Fruit fly (Drosophila melanogaster) whole organism, embryonic: ENCODE results near the gene pigs.

Source experiments
- Aef1 ChIP-seq: fragments of 200-800 bp; sonication (Bioruptor generic); IDR thresholded peaks from 3 replicates; pipeline ENCODE4 v1.3.6; 2022; ENCODE audit warnings: missing biosample characterization, missing genetic modification characterization
- CG10274 ChIP-seq: fragments of 200-800 bp; sonication (Bioruptor generic); optimal IDR thresholded peaks from 3 replicates; lab custom pipeline; 2017; ENCODE audit warnings: missing biosample characterization, mild to moderate bottlenecking, missing genetic modification characterization
- CG11085 ChIP-seq: fragments of 200-800 bp; sonication (Bioruptor generic); IDR thresholded peaks from 2 replicates; pipeline ENCODE4 v1.3.6; 2022; ENCODE audit warnings: missing biosample characterization, missing genetic modification characterization
- CG14860 ChIP-seq: fragments of 200-800 bp; sonication (Bioruptor generic); IDR thresholded peaks from 3 replicates; pipeline ENCODE4 v1.3.6; 2022; ENCODE audit warnings: missing biosample characterization, missing genetic modification characterization; ENCODE audit not compliant: partially characterized antibody
- CG17359 ChIP-seq: fragments of 200-800 bp; sonication (Bioruptor generic); optimal IDR thresholded peaks from 3 replicates; lab custom pipeline; 2018; ENCODE audit warnings: missing biosample characterization, mild to moderate bottlenecking, missing genetic modification characterization, moderate library complexity
- CG17802 ChIP-seq: fragments of 200-800 bp; sonication (Bioruptor generic); optimal IDR thresholded peaks from 2 replicates; lab custom pipeline; 2018; ENCODE audit warnings: missing biosample characterization, mild to moderate bottlenecking, missing genetic modification characterization, moderate library complexity
- CG2199 ChIP-seq: fragments of 200-800 bp; sonication (Bioruptor generic); IDR thresholded peaks from 3 replicates; pipeline ENCODE4 v1.3.6; 2022; ENCODE audit warnings: missing biosample characterization, missing genetic modification characterization
- CG30403 ChIP-seq: fragments of 200-800 bp; sonication (Bioruptor generic); optimal IDR thresholded peaks from 3 replicates; lab custom pipeline; 2016; ENCODE audit warnings: missing biosample characterization, missing genetic modification characterization
- CG33213 ChIP-seq: fragments of 200-800 bp; sonication (Bioruptor generic); optimal IDR thresholded peaks from 3 replicates; lab custom pipeline; 2016; ENCODE audit warnings: missing biosample characterization, missing genetic modification characterization
- CG34376 ChIP-seq: fragments of 200-800 bp; sonication (Bioruptor generic); optimal IDR thresholded peaks from 2 replicates; lab custom pipeline; 2018; ENCODE audit warnings: missing biosample characterization, mild to moderate bottlenecking, missing genetic modification characterization
- CG5180 ChIP-seq: fragments of 200-800 bp; sonication (Bioruptor generic); optimal IDR thresholded peaks from 3 replicates; lab custom pipeline; 2017; ENCODE audit warnings: missing biosample characterization, missing genetic modification characterization, mild to moderate bottlenecking, moderate library complexity, missing genetic modification reagents
- CG6254 ChIP-seq: fragments of 200-800 bp; sonication (Bioruptor generic); optimal IDR thresholded peaks from 3 replicates; lab custom pipeline; 2017; ENCODE audit warnings: mild to moderate bottlenecking, missing biosample characterization, missing genetic modification reagents, missing genetic modification characterization
- CG6791 ChIP-seq: fragments of 200-800 bp; sonication (Bioruptor generic); IDR thresholded peaks from 3 replicates; pipeline ENCODE4 v1.3.6; 2022; ENCODE audit warnings: missing biosample characterization, missing genetic modification characterization; ENCODE audit not compliant: partially characterized antibody
- CG7839 ChIP-seq: fragments of 200-800 bp; sonication (Bioruptor generic); optimal IDR thresholded peaks from 3 replicates; lab custom pipeline; 2018; ENCODE audit warnings: missing biosample characterization, mild to moderate bottlenecking, missing genetic modification characterization, moderate library complexity
- CG9215 ChIP-seq: fragments of 200-800 bp; sonication (Bioruptor generic); IDR thresholded peaks from 2 replicates; pipeline ENCODE4 v1.3.6; 2022; ENCODE audit warnings: missing biosample characterization, missing genetic modification characterization
- CG9437 ChIP-seq: fragments of 200-800 bp; sonication (Bioruptor generic); optimal IDR thresholded peaks from 2 replicates; lab custom pipeline; 2018; ENCODE audit warnings: missing biosample characterization, mild to moderate bottlenecking, missing genetic modification characterization
- HLH3B ChIP-seq: fragments of 200-800 bp; sonication (Bioruptor generic); IDR thresholded peaks from 2 replicates; pipeline ENCODE4 v1.3.6; 2022; ENCODE audit warnings: missing biosample characterization, missing genetic modification characterization
- Hsf ChIP-seq: fragments of 200-800 bp; sonication (Bioruptor generic); optimal IDR thresholded peaks from 3 replicates; lab custom pipeline; 2016; ENCODE audit warnings: missing biosample characterization, missing genetic modification characterization
- Lpt ChIP-seq: fragments of >200 bp; optimal IDR thresholded peaks from 2 replicates; lab custom pipeline; 2018; ENCODE audit warnings: missing biosample characterization, missing genetic modification characterization
- PHDP ChIP-seq: fragments of 200-800 bp; sonication (Bioruptor generic); optimal IDR thresholded peaks from 3 replicates; lab custom pipeline; 2018; ENCODE audit warnings: missing biosample characterization, mild to moderate bottlenecking, missing genetic modification characterization, moderate library complexity
- Ravus ChIP-seq: fragments of 200-800 bp; sonication (Bioruptor generic); IDR thresholded peaks from 2 replicates; pipeline ENCODE4 v1.3.6; 2022; ENCODE audit warnings: missing biosample characterization, missing genetic modification characterization
- Rx ChIP-seq: fragments of 200-800 bp; sonication (Bioruptor generic); IDR thresholded peaks from 2 replicates; pipeline ENCODE4 v1.3.6; 2022; ENCODE audit warnings: missing biosample characterization, missing genetic modification characterization
- Six4 ChIP-seq: fragments of 200-800 bp; sonication (Bioruptor generic); optimal IDR thresholded peaks from 2 replicates; lab custom pipeline; 2016; ENCODE audit warnings: missing biosample characterization, missing genetic modification characterization
- Ssrp ChIP-seq: fragments of 200-800 bp; sonication (Bioruptor generic); optimal IDR thresholded peaks from 2 replicates; lab custom pipeline; 2018; ENCODE audit warnings: missing biosample characterization, mild to moderate bottlenecking, missing genetic modification characterization, moderate library complexity
- Usf ChIP-seq: fragments of 200-800 bp; sonication (Bioruptor generic); optimal IDR thresholded peaks from 2 replicates; lab custom pipeline; 2017; ENCODE audit warnings: missing genotype, missing biosample characterization, missing genetic modification characterization
- YL-1 ChIP-seq: fragments of 200-800 bp; sonication (Bioruptor generic); optimal IDR thresholded peaks from 3 replicates; lab custom pipeline; 2017; ENCODE audit warnings: missing biosample characterization, mild to moderate bottlenecking, missing genetic modification characterization
- ab ChIP-seq: fragments of 200-800 bp; sonication (Bioruptor generic); optimal IDR thresholded peaks from 2 replicates; lab custom pipeline; 2016; ENCODE audit warnings: missing biosample characterization, missing genetic modification characterization
- aop ChIP-seq: fragments of 200-800 bp; sonication (Bioruptor generic); IDR thresholded peaks from 2 replicates; pipeline ENCODE4 v1.3.6; 2022; ENCODE audit warnings: missing biosample characterization, missing genetic modification characterization
- ci ChIP-seq: fragments of 200-800 bp; sonication (Bioruptor generic); IDR thresholded peaks from 3 replicates; pipeline ENCODE4 v1.3.6; 2022; ENCODE audit warnings: missing biosample characterization, missing genetic modification characterization
- dati ChIP-seq: fragments of 200-800 bp; sonication (Bioruptor generic); IDR thresholded peaks from 2 replicates; pipeline ENCODE4 v1.3.6; 2022; ENCODE audit warnings: missing biosample characterization, missing genetic modification characterization
- emc ChIP-seq: fragments of 200-800 bp; sonication (Bioruptor generic); optimal IDR thresholded peaks from 2 replicates; lab custom pipeline; 2016; ENCODE audit warnings: missing biosample characterization, missing genetic modification characterization
- eve ChIP-seq, 2 experiments: fragments of >200 bp; optimal IDR thresholded peaks; 2 replicates each; lab custom pipeline; 2017; ENCODE audit warnings: missing biosample characterization in 2 of 2, missing genetic modification characterization in 2 of 2
- ftz-f1 ChIP-seq: fragments of 200-800 bp; sonication (Bioruptor generic); optimal IDR thresholded peaks from 2 replicates; lab custom pipeline; 2016; ENCODE audit warnings: missing biosample characterization, missing genetic modification characterization
- fu2 ChIP-seq: fragments of 200-800 bp; sonication (Bioruptor generic); optimal IDR thresholded peaks from 2 replicates; lab custom pipeline; 2016; ENCODE audit warnings: missing biosample characterization, missing genetic modification characterization
- gem ChIP-seq: fragments of 200-800 bp; sonication (Bioruptor generic); optimal IDR thresholded peaks from 2 replicates; lab custom pipeline; 2019; ENCODE audit warnings: missing biosample characterization, mild to moderate bottlenecking, missing genetic modification characterization, moderate library complexity
- grau ChIP-seq: fragments of 200-800 bp; optimal IDR thresholded peaks from 3 replicates; lab custom pipeline; 2019; ENCODE audit warnings: missing biosample characterization, mild to moderate bottlenecking, missing genetic modification characterization, moderate library complexity
- gt ChIP-seq: fragments of 200-800 bp; sonication (Bioruptor generic); IDR thresholded peaks from 2 replicates; pipeline ENCODE4 v1.3.6; 2022; ENCODE audit warnings: missing biosample characterization, missing genetic modification characterization
- her ChIP-seq: fragments of 200-800 bp; sonication (Bioruptor generic); optimal IDR thresholded peaks from 2 replicates; lab custom pipeline; 2016; ENCODE audit warnings: missing biosample characterization, missing genetic modification characterization
- kah ChIP-seq: fragments of 200-800 bp; sonication (Bioruptor generic); optimal IDR thresholded peaks from 2 replicates; lab custom pipeline; 2018; ENCODE audit warnings: missing biosample characterization, mild to moderate bottlenecking, missing genetic modification characterization
- klu ChIP-seq: fragments of 200-800 bp; sonication (Bioruptor generic); IDR thresholded peaks from 2 replicates; pipeline ENCODE4 v1.3.6; 2022; ENCODE audit warnings: missing biosample characterization, missing genetic modification characterization
- mam ChIP-seq: fragments of 200-800 bp; sonication (Bioruptor generic); optimal IDR thresholded peaks from 3 replicates; lab custom pipeline; 2016; ENCODE audit warnings: missing biosample characterization, missing genetic modification characterization
- nerfin-2 ChIP-seq: fragments of 200-800 bp; sonication (Bioruptor generic); IDR thresholded peaks from 2 replicates; pipeline ENCODE4 v1.3.6; 2022; ENCODE audit warnings: missing biosample characterization, missing genetic modification characterization; ENCODE audit not compliant: partially characterized antibody
- p53 ChIP-seq: fragments of 200-800 bp; sonication (Bioruptor generic); optimal IDR thresholded peaks from 2 replicates; lab custom pipeline; 2016; ENCODE audit warnings: missing biosample characterization, missing genetic modification characterization
- prd ChIP-seq, 3 experiments: fragments of >200 bp in 2 of 3; fragments of 200-800 bp in 1 of 3; sonication (Bioruptor generic) in 1 of 3; optimal IDR thresholded peaks in 2 of 3; IDR thresholded peaks in 1 of 3; 2 replicates in 2 of 3; 3 replicates in 1 of 3; pipeline versions ENCODE4 v1.3.6 to Lab custom; 2017 to 2022; ENCODE audit warnings: missing biosample characterization in 1 of 3, missing genetic modification characterization in 1 of 3
- psq ChIP-seq: fragments of 200-800 bp; sonication (Bioruptor generic); optimal IDR thresholded peaks from 2 replicates; lab custom pipeline; 2017; ENCODE audit warnings: missing biosample characterization, missing genetic modification characterization
- rib ChIP-seq: fragments of 200-800 bp; sonication (Bioruptor generic); IDR thresholded peaks from 2 replicates; pipeline ENCODE4 v1.3.6; 2022; ENCODE audit warnings: missing biosample characterization, missing genetic modification characterization
- schlank ChIP-seq: fragments of 200-800 bp; sonication (Bioruptor generic); optimal IDR thresholded peaks from 2 replicates; lab custom pipeline; 2018; ENCODE audit warnings: missing biosample characterization, mild to moderate bottlenecking, missing genetic modification characterization
- scrt ChIP-seq: fragments of 200-800 bp; sonication (Bioruptor generic); optimal IDR thresholded peaks from 2 replicates; lab custom pipeline; 2018; ENCODE audit warnings: missing biosample characterization, mild to moderate bottlenecking, missing genetic modification characterization, moderate library complexity
- sens ChIP-seq: fragments of 200-800 bp; sonication (Bioruptor generic); peaks from one replicate; lab custom pipeline; 2016; ENCODE audit warnings: missing biosample characterization, missing genetic modification characterization
- z ChIP-seq: fragments of 200-800 bp; sonication (Bioruptor generic); IDR thresholded peaks from 3 replicates; pipeline ENCODE4 v1.3.6; 2022; ENCODE audit warnings: missing biosample characterization, missing genetic modification characterization

The pigs gene

dm6 chrX:6571234-6571915 is 28.5 kb upstream of the pigs start (continued):
- peak; percentile 88 for TF ChIP-seq HLH3B (GFP tag; lab: Robert Waterston, UW)
- no peak for TF ChIP-seq ab (GFP tag; lab: Kevin White, UChicago)
- TF ChIP-seq CG17802 (tag; lab: Kevin White, UChicago) = peak; percentile 53
- no peak for TF ChIP-seq aop (GFP tag; lab: Robert Waterston, UW)
- TF ChIP-seq emc (GFP tag; lab: Kevin White, UChicago) = no peak
- TF ChIP-seq gt (GFP tag; lab: Robert Waterston, UW) = peak; percentile 63
- no peak for TF ChIP-seq CG33213 (GFP tag; lab: Kevin White, UChicago)
- 0 out of 2 replicates have a peak, but pooled peaks have one; percentile 37 for TF ChIP-seq CG11085 (GFP tag; lab: Robert Waterston, UW)
- TF ChIP-seq schlank (tag; lab: Kevin White, UChicago) = no peak
- TF ChIP-seq CG2199 (GFP tag; lab: Robert Waterston, UW) = peak; percentile 40; the same call in 1 of the 3 replicates
- no peak for TF ChIP-seq ftz-f1 (GFP tag; lab: Kevin White, UChicago)
- TF ChIP-seq klu (GFP tag; lab: Robert Waterston, UW) = peak; percentile 61; the same call in 1 of the 2 replicates
- TF ChIP-seq mam (GFP tag; lab: Kevin White, UChicago) = no peak
- TF ChIP-seq gem = peak; percentile 95
- no peak for TF ChIP-seq rib (GFP tag; lab: Robert Waterston, UW)
- TF ChIP-seq YL-1 (GFP tag; lab: Kevin White, UChicago) = peak; percentile 48
- TF ChIP-seq Ravus (GFP tag; lab: Robert Waterston, UW) = no peak; the same call in 1 of the 2 replicates
- peak; percentile 82 for TF ChIP-seq CG5180 (GFP tag; lab: Kevin White, UChicago)
- TF ChIP-seq Hsf (GFP tag; lab: Kevin White, UChicago) = peak; percentile 68
- TF ChIP-seq Aef1 (GFP tag; lab: Robert Waterston, UW) = peak; percentile 64
- TF ChIP-seq kah (GFP tag; lab: Kevin White, UChicago) = peak; percentile 71
- peak; percentile 90 for TF ChIP-seq CG6254 (GFP tag; lab: Kevin White, UChicago)
- peak; percentile 42 for TF ChIP-seq psq (GFP tag; lab: Kevin White, UChicago)
- TF ChIP-seq her = no peak
- TF ChIP-seq PHDP (tag; lab: Kevin White, UChicago) = peak; percentile 87
- TF ChIP-seq prd (optimal IDR thresholded peaks at IDR 0.05; lab: Kevin White, UChicago) = no peak
- peak; percentile 86 for TF ChIP-seq prd (GFP tag; IDR thresholded peaks at IDR 0.05; lab: Robert Waterston, UW)
- TF ChIP-seq Usf = peak; percentile 82
- peak; percentile 96 for TF ChIP-seq sens (GFP tag; lab: Kevin White, UChicago)
- TF ChIP-seq CG10274 (GFP tag; lab: Kevin White, UChicago) = peak; percentile 62
- TF ChIP-seq Rx (GFP tag; lab: Robert Waterston, UW) = peak; percentile 79
- no peak for TF ChIP-seq Lpt (GFP tag; lab: Kevin White, UChicago)
- TF ChIP-seq ci = peak; percentile 89
- TF ChIP-seq CG17359 (tag; lab: Kevin White, UChicago) = peak; percentile 90
- no peak for TF ChIP-seq dati
- peak; percentile 81 for TF ChIP-seq Six4 (GFP tag; lab: Kevin White, UChicago)
- TF ChIP-seq CG30403 = peak; percentile 90
- TF ChIP-seq z (GFP tag; lab: Robert Waterston, UW) = no peak
- TF ChIP-seq scrt (GFP tag; lab: Kevin White, UChicago) = peak; percentile 76
- TF ChIP-seq p53 (GFP tag; lab: Kevin White, UChicago) = no peak
- TF ChIP-seq CG6791 = 0 out of 3 replicates have a peak, but pooled peaks have one; percentile 5
- TF ChIP-seq fu2 = no peak
- TF ChIP-seq grau (tag; lab: Kevin White, UChicago) = peak; percentile 90
- peak in 1 of 2 experiments; percentile 94 for TF ChIP-seq eve (GFP tag; optimal IDR thresholded peaks at IDR 0.05; lab: Kevin White, UChicago)
- TF ChIP-seq CG14860 (GFP tag; lab: Robert Waterston, UW) = no peak
- peak; percentile 84 for TF ChIP-seq CG9437 (GFP tag; lab: Kevin White, UChicago)
- peak; percentile 93 for TF ChIP-seq CG7839
- no peak for TF ChIP-seq nerfin-2 (GFP tag; lab: Robert Waterston, UW)
- peak; percentile 22 for TF ChIP-seq CG34376 (GFP tag; lab: Kevin White, UChicago)
- TF ChIP-seq Ssrp (tag; lab: Kevin White, UChicago) = peak; percentile 93
- TF ChIP-seq CG9215 (GFP tag; lab: Robert Waterston, UW) = peak; percentile 66
